Fruit fly (Drosophila melanogaster) whole organism, embryonic: ENCODE results near the gene CG15330.

ENCODE experiments used
- Awh ChIP-seq: fragments of 200-800 bp; sonication (Bioruptor generic); IDR thresholded peaks from 2 replicates; pipeline ENCODE4, ENCODE4 v1.3.6; 2022; ENCODE audit warnings: missing biosample characterization, missing genetic modification characterization
- B-H2 ChIP-seq: fragments of 200-800 bp; sonication (Bioruptor generic); optimal IDR thresholded peaks from 2 replicates; lab custom pipeline; 2018; ENCODE audit warnings: missing biosample characterization, mild to moderate bottlenecking, missing genetic modification characterization
- Bteb2 ChIP-seq: fragments of 200-800 bp; sonication (Bioruptor generic); optimal IDR thresholded peaks from 2 replicates; lab custom pipeline; 2016; ENCODE audit warnings: missing biosample characterization, missing genetic modification characterization
- CG10267 ChIP-seq: fragments of 200-800 bp; sonication (Bioruptor generic); optimal IDR thresholded peaks from 2 replicates; lab custom pipeline; 2018; ENCODE audit warnings: missing biosample characterization, mild to moderate bottlenecking, missing genetic modification characterization, moderate library complexity
- CG11247 ChIP-seq: fragments of 200-800 bp; sonication (Bioruptor generic); IDR thresholded peaks from 2 replicates; pipeline ENCODE4 v1.3.6; 2022; ENCODE audit warnings: missing biosample characterization, missing genetic modification characterization
- CG11504 ChIP-seq: fragments of 200-800 bp; sonication (Bioruptor generic); optimal IDR thresholded peaks from 3 replicates; lab custom pipeline; 2019; ENCODE audit warnings: missing biosample characterization, mild to moderate bottlenecking, missing genetic modification characterization, moderate library complexity
- CG11560 ChIP-seq: fragments of 200-800 bp; sonication (Bioruptor generic); IDR thresholded peaks from 3 replicates; pipeline ENCODE4 v1.3.6; 2022; ENCODE audit warnings: missing biosample characterization, missing genetic modification characterization
- CG11695 ChIP-seq: fragments of 200-800 bp; sonication (Bioruptor generic); IDR thresholded peaks from 3 replicates; pipeline ENCODE4 v1.3.6; 2022; ENCODE audit warnings: missing biosample characterization, missing genetic modification characterization
- CG13123 ChIP-seq: fragments of 200-800 bp; sonication (Bioruptor generic); optimal IDR thresholded peaks from 2 replicates; lab custom pipeline; 2016; ENCODE audit warnings: missing biosample characterization, missing genetic modification characterization
- CG13624 ChIP-seq: fragments of 200-800 bp; sonication (Bioruptor generic); optimal IDR thresholded peaks from 2 replicates; lab custom pipeline; 2016; ENCODE audit warnings: missing biosample characterization, missing genetic modification characterization
- CG17328 ChIP-seq: fragments of 200-800 bp; sonication (Bioruptor generic); IDR thresholded peaks from 2 replicates; pipeline ENCODE4 v1.3.6; 2022; ENCODE audit warnings: missing biosample characterization, missing genetic modification characterization
- CG17912 ChIP-seq: fragments of 200-800 bp; sonication (Bioruptor generic); optimal IDR thresholded peaks from 2 replicates; lab custom pipeline; 2018; ENCODE audit warnings: missing biosample characterization, mild to moderate bottlenecking, missing genetic modification characterization
- CG1832 ChIP-seq: fragments of 200-800 bp; sonication (Bioruptor generic); optimal IDR thresholded peaks from 2 replicates; lab custom pipeline; 2017; ENCODE audit warnings: missing biosample characterization, mild to moderate bottlenecking, missing genetic modification characterization, inconsistent platforms
- CG2120 ChIP-seq: fragments of 200-800 bp; sonication (Bioruptor generic); optimal IDR thresholded peaks from 3 replicates; lab custom pipeline; 2016; ENCODE audit warnings: missing biosample characterization, missing genetic modification characterization
- CG2889 ChIP-seq: fragments of 200-800 bp; sonication (Bioruptor generic); IDR thresholded peaks from 3 replicates; pipeline ENCODE4 v1.3.6; 2022; ENCODE audit warnings: missing biosample characterization, missing genetic modification characterization
- CG31388 ChIP-seq: fragments of 200-800 bp; sonication (Bioruptor generic); optimal IDR thresholded peaks from 2 replicates; lab custom pipeline; 2016; ENCODE audit warnings: missing biosample characterization, missing genetic modification characterization
- CG4360 ChIP-seq: fragments of 200-800 bp; sonication (Bioruptor generic); IDR thresholded peaks from 2 replicates; pipeline ENCODE4 v1.3.6; 2022; ENCODE audit warnings: missing biosample characterization, missing genetic modification characterization
- CG4820 ChIP-seq: fragments of 200-800 bp; sonication (Bioruptor generic); optimal IDR thresholded peaks from 3 replicates; lab custom pipeline; 2016; ENCODE audit warnings: missing biosample characterization, missing genetic modification characterization
- CG5245 ChIP-seq: fragments of 200-800 bp; sonication (Bioruptor generic); optimal IDR thresholded peaks from 3 replicates; lab custom pipeline; 2016; ENCODE audit warnings: missing biosample characterization, missing genetic modification characterization
- CG7839 ChIP-seq: fragments of 200-800 bp; sonication (Bioruptor generic); optimal IDR thresholded peaks from 3 replicates; lab custom pipeline; 2018; ENCODE audit warnings: missing biosample characterization, mild to moderate bottlenecking, missing genetic modification characterization, moderate library complexity
- CG8281 ChIP-seq: fragments of 200-800 bp; sonication (Bioruptor generic); optimal IDR thresholded peaks from 2 replicates; lab custom pipeline; 2018; ENCODE audit warnings: missing biosample characterization, mild to moderate bottlenecking, missing genetic modification characterization, moderate library complexity
- CG9797 ChIP-seq: fragments of 200-800 bp; sonication (Bioruptor generic); optimal IDR thresholded peaks from 3 replicates; lab custom pipeline; 2018; ENCODE audit warnings: missing biosample characterization, mild to moderate bottlenecking, missing genetic modification characterization
- CkIIα-i1 ChIP-seq: fragments of 200-800 bp; sonication (Bioruptor generic); IDR thresholded peaks from 2 replicates; pipeline ENCODE4 v1.3.6; 2022; ENCODE audit warnings: missing biosample characterization, missing genetic modification characterization
- Deaf1 ChIP-seq: fragments of 200-800 bp; optimal IDR thresholded peaks from 3 replicates; lab custom pipeline; 2019; ENCODE audit warnings: missing biosample characterization, mild to moderate bottlenecking, missing genetic modification characterization, moderate library complexity
- Dip3 ChIP-seq: fragments of 200-800 bp; sonication (Bioruptor generic); optimal IDR thresholded peaks from 3 replicates; lab custom pipeline; 2016; ENCODE audit warnings: missing biosample characterization, missing genetic modification characterization
- E2f1 ChIP-seq: fragments of 200-800 bp; sonication (Bioruptor generic); IDR thresholded peaks from 2 replicates; pipeline ENCODE4 v1.3.6; 2022; ENCODE audit warnings: missing biosample characterization, missing genetic modification characterization
- Ets65A ChIP-seq: fragments of 200-800 bp; sonication (Bioruptor generic); peaks from one replicate; lab custom pipeline; 2016; ENCODE audit warnings: missing biosample characterization, missing genetic modification characterization
- H2.0 ChIP-seq: fragments of 200-800 bp; sonication (Bioruptor generic); IDR thresholded peaks from 2 replicates; pipeline ENCODE4 v1.3.6; 2022; ENCODE audit warnings: missing biosample characterization, missing genetic modification characterization
- HLHmδ ChIP-seq: fragments of 200-800 bp; sonication (Bioruptor generic); optimal IDR thresholded peaks from 2 replicates; lab custom pipeline; 2018; ENCODE audit warnings: missing biosample characterization, mild to moderate bottlenecking, missing genetic modification characterization, moderate library complexity
- Hr78 ChIP-seq, 2 experiments: fragments of 200-800 bp in 1 of 2; fragments of >200 bp in 1 of 2; sonication (Bioruptor generic) in 1 of 2; optimal IDR thresholded peaks; 2 replicates each; lab custom pipeline; 2017 to 2019; ENCODE audit warnings: missing biosample characterization in 2 of 2, missing genetic modification characterization in 2 of 2, mild to moderate bottlenecking in 1 of 2, moderate library complexity in 1 of 2
- MTF-1 ChIP-seq: fragments of 200-800 bp; sonication (Bioruptor generic); optimal IDR thresholded peaks from 2 replicates; lab custom pipeline; 2018; ENCODE audit warnings: missing biosample characterization, mild to moderate bottlenecking, missing genetic modification characterization, borderline replicate concordance
- TFAM ChIP-seq: fragments of 200-800 bp; sonication (Bioruptor generic); optimal IDR thresholded peaks from 2 replicates; lab custom pipeline; 2017; ENCODE audit warnings: missing biosample characterization, missing genetic modification characterization, inconsistent platforms
- amos ChIP-seq: fragments of 200-800 bp; sonication (Bioruptor generic); IDR thresholded peaks from 2 replicates; pipeline ENCODE4 v1.3.6; 2022; ENCODE audit warnings: missing biosample characterization, missing genetic modification characterization; ENCODE audit not compliant: partially characterized antibody
- ara ChIP-seq: fragments of 200-800 bp; sonication (Bioruptor generic); IDR thresholded peaks from 2 replicates; pipeline ENCODE4 v1.3.6; 2022; ENCODE audit warnings: missing biosample characterization, missing genetic modification characterization
- ash1 ChIP-seq: fragments of 200-800 bp; sonication (Bioruptor generic); optimal IDR thresholded peaks from 2 replicates; lab custom pipeline; 2018; ENCODE audit warnings: missing biosample characterization, mild to moderate bottlenecking, missing genetic modification characterization
- cwo ChIP-seq: fragments of 200-800 bp; sonication (Bioruptor generic); optimal IDR thresholded peaks from 3 replicates; lab custom pipeline; 2017; ENCODE audit warnings: missing biosample characterization, missing genetic modification characterization, mild to moderate bottlenecking, moderate library complexity, missing genetic modification reagents
- gcm ChIP-seq: fragments of 200-800 bp; sonication (Bioruptor generic); optimal IDR thresholded peaks from 2 replicates; lab custom pipeline; 2019; ENCODE audit warnings: missing biosample characterization, mild to moderate bottlenecking, missing genetic modification characterization, moderate library complexity
- gem ChIP-seq: fragments of 200-800 bp; sonication (Bioruptor generic); optimal IDR thresholded peaks from 2 replicates; lab custom pipeline; 2019; ENCODE audit warnings: missing biosample characterization, mild to moderate bottlenecking, missing genetic modification characterization, moderate library complexity
- gro ChIP-seq: fragments of 200-800 bp; sonication (Bioruptor generic); optimal IDR thresholded peaks from 2 replicates; lab custom pipeline; 2016; ENCODE audit warnings: missing biosample characterization, missing genetic modification characterization
- inv ChIP-seq: fragments of 200-800 bp; sonication (Bioruptor generic); IDR thresholded peaks from 2 replicates; pipeline ENCODE4 v1.3.6; 2022; ENCODE audit warnings: missing biosample characterization, missing genetic modification characterization; ENCODE audit not compliant: partially characterized antibody
- knrl ChIP-seq: fragments of 200-800 bp; sonication (Bioruptor generic); IDR thresholded peaks from 3 replicates; pipeline ENCODE4 v1.3.6; 2022; ENCODE audit warnings: missing biosample characterization, missing genetic modification characterization; ENCODE audit not compliant: partially characterized antibody
- mam ChIP-seq: fragments of 200-800 bp; sonication (Bioruptor generic); optimal IDR thresholded peaks from 3 replicates; lab custom pipeline; 2016; ENCODE audit warnings: missing biosample characterization, missing genetic modification characterization
- mld ChIP-seq: fragments of 200-800 bp; sonication (Bioruptor generic); IDR thresholded peaks from 3 replicates; pipeline ENCODE4 v1.3.6; 2022; ENCODE audit warnings: missing biosample characterization, missing genetic modification characterization; ENCODE audit not compliant: partially characterized antibody
- p53 ChIP-seq: fragments of 200-800 bp; sonication (Bioruptor generic); optimal IDR thresholded peaks from 2 replicates; lab custom pipeline; 2016; ENCODE audit warnings: missing biosample characterization, missing genetic modification characterization
- pan ChIP-seq, 4 experiments: fragments of >200 bp in 3 of 4; fragments of 200-800 bp in 1 of 4; sonication (Bioruptor generic) in 1 of 4; optimal IDR thresholded peaks in 3 of 4; IDR thresholded peaks in 1 of 4; 2 replicates each; pipeline versions ENCODE4 v1.3.6 to Lab custom; 2017 to 2022; ENCODE audit warnings: missing biosample characterization in 2 of 4, missing genetic modification characterization in 2 of 4, mixed read lengths in 1 of 4
- repo ChIP-seq: fragments of 200-800 bp; sonication (Bioruptor generic); optimal IDR thresholded peaks from 2 replicates; lab custom pipeline; 2016; ENCODE audit warnings: missing biosample characterization, missing genetic modification characterization
- slp2 ChIP-seq: fragments of 200-800 bp; sonication (Bioruptor generic); optimal IDR thresholded peaks from 2 replicates; lab custom pipeline; 2016; ENCODE audit warnings: missing biosample characterization, missing genetic modification characterization
- vfl ChIP-seq: fragments of 200-800 bp; sonication (Bioruptor generic); optimal IDR thresholded peaks from 2 replicates; lab custom pipeline; 2016; ENCODE audit warnings: missing biosample characterization, missing genetic modification characterization
- zen ChIP-seq: fragments of 200-800 bp; sonication (Bioruptor generic); optimal IDR thresholded peaks from 3 replicates; lab custom pipeline; 2018; ENCODE audit warnings: missing biosample characterization, mild to moderate bottlenecking, missing genetic modification characterization, moderate library complexity

Gene CG15330

dm6 chrX:7972363-7972942 lies 16.6 kb downstream of the CG15330 start (continued):
- TF ChIP-seq ash1 (no peak), cwo (peak; percentile 78), HLHmδ (GFP tag; lab: Kevin White, UChicago) (peak; percentile 22), CG13624 (peak; percentile 8), TFAM (GFP tag; lab: Kevin White, UChicago) (peak; percentile 51), slp2 (GFP tag; lab: Kevin White, UChicago) (peak; percentile 53), Ets65A (GFP tag; lab: Kevin White, UChicago) (peak; percentile 94), CG31388 (peak; percentile 9), CG11247 (GFP tag; lab: Robert Waterston, UW) (peak; percentile 81), knrl (GFP tag; lab: Robert Waterston, UW) (no peak), E2f1 (GFP tag; lab: Robert Waterston, UW) (peak; percentile 86), MTF-1 (GFP tag; lab: Kevin White, UChicago) (peak; percentile 83), B-H2 (GFP tag; lab: Kevin White, UChicago) (no peak), Hr78 (GFP tag; optimal IDR thresholded peaks at IDR 0.05; lab: Kevin White, UChicago) (peak in 1 of 2 experiments; percentile 68), CG11695 (peak; percentile 88), Awh (GFP tag; lab: Robert Waterston, UW) (peak; percentile 84), CG11504 (tag; lab: Kevin White, UChicago) (peak; percentile 92), CG13123 (GFP tag; lab: Kevin White, UChicago) (peak; percentile 55), inv (no peak), ara (GFP tag; lab: Robert Waterston, UW) (peak; percentile 94), gcm (GFP tag; lab: Kevin White, UChicago) (peak; percentile 91), CG9797 (peak; percentile 28), CG1832 (no peak), vfl (GFP tag; lab: Kevin White, UChicago) (peak; percentile 56), mam (GFP tag; lab: Kevin White, UChicago) (peak; percentile 58), Dip3 (GFP tag; lab: Kevin White, UChicago) (peak; percentile 44), CG4820 (peak; percentile 87), CG2889 (peak; percentile 74; the same call in 2 of the 3 replicates), pan (optimal IDR thresholded peaks at IDR 0.05; lab: Kevin White, UChicago) (no peak), pan (GFP tag; optimal IDR thresholded peaks at IDR 0.05 in 1 of 2, IDR thresholded peaks at IDR 0.05 in 1 of 2) (peak in 1 of 2 experiments; percentile 93), CG17912 (GFP tag; lab: Kevin White, UChicago) (no peak), CG11560 (tag; lab: Robert Waterston, UW) (peak; percentile 64), Bteb2 (peak; percentile 60), H2.0 (GFP tag; lab: Robert Waterston, UW) (peak; percentile 90), Deaf1 (tag; lab: Kevin White, UChicago) (peak; percentile 40), CG7839 (tag; lab: Kevin White, UChicago) (peak; percentile 92), zen (peak; percentile 81), gem (peak; percentile 93), CG8281 (tag; lab: Kevin White, UChicago) (peak; percentile 69), gro (peak; percentile 47), mld (GFP tag; lab: Robert Waterston, UW) (no peak), CkIIα-i1 (GFP tag; lab: Robert Waterston, UW) (no peak), repo (GFP tag; lab: Kevin White, UChicago) (peak; percentile 45), CG5245 (GFP tag; lab: Kevin White, UChicago) (peak; percentile 90), CG17328 (peak; percentile 91), p53 (GFP tag; lab: Kevin White, UChicago) (no peak), CG10267 (peak; percentile 86), CG2120 (GFP tag; lab: Kevin White, UChicago) (peak; percentile 74), CG4360 (GFP tag; lab: Robert Waterston, UW) (peak; percentile 52), amos (GFP tag; lab: Robert Waterston, UW) (no peak)
